Fruit fly (Drosophila melanogaster): ENCODE results near the gene ncd.

The ncd gene

dm6 chr3R:29772795-29773331, 34.1 kb downstream of the ncd start (continued):
- TF ChIP-seq Sox102F (GFP tag; optimal IDR thresholded peaks at IDR 0.05) = no peak
- peak; percentile 92 for TF ChIP-seq Med (GFP tag)
- no peak for TF ChIP-seq jing (GFP tag; optimal IDR thresholded peaks at IDR 0.05)
- peak; percentile 71 for TF ChIP-seq YL-1 (GFP tag; optimal IDR thresholded peaks at IDR 0.05)
- TF ChIP-seq CG15479 (GFP tag; optimal IDR thresholded peaks at IDR 0.05) = no peak
- TF ChIP-seq Spps (tag; optimal IDR thresholded peaks at IDR 0.05) = no peak
- peak; percentile 41; the same call in 1 of the 2 replicates for TF ChIP-seq CG17328 (GFP tag; IDR thresholded peaks at IDR 0.05)
- TF ChIP-seq Rx (GFP tag; IDR thresholded peaks at IDR 0.05) = 0 out of 2 replicates have a peak, but pooled peaks have one; percentile 9
- peak; percentile 57 for TF ChIP-seq CG42726 (GFP tag; IDR thresholded peaks at IDR 0.05; ENCODE audit: partially characterized antibody)
- peak; percentile 79 for TF ChIP-seq klu (GFP tag; IDR thresholded peaks at IDR 0.05)
- TF ChIP-seq CG12659 (GFP tag; optimal IDR thresholded peaks at IDR 0.05) = peak; percentile 17
- TF ChIP-seq Hr51 (GFP tag; optimal IDR thresholded peaks at IDR 0.05) = peak in 1 of 2 experiments; percentile 11
- TF ChIP-seq ken (GFP tag; IDR thresholded peaks at IDR 0.05) = no peak
- TF ChIP-seq so (GFP tag; IDR thresholded peaks at IDR 0.05) = peak; percentile 65; the same call in 2 of the 3 replicates
- TF ChIP-seq CG10267 (tag; optimal IDR thresholded peaks at IDR 0.05) = no peak
- TF ChIP-seq sob (GFP tag; IDR thresholded peaks at IDR 0.05) = peak; percentile 60; the same call in 1 of the 2 replicates
- no peak for TF ChIP-seq CG8290 (GFP tag; optimal IDR thresholded peaks at IDR 0.05)
- peak in 1 of 2 experiments; percentile 80 for TF ChIP-seq CG8290 (tag; optimal IDR thresholded peaks at IDR 0.05)
- TF ChIP-seq bsh (GFP tag; optimal IDR thresholded peaks at IDR 0.05) = peak in 1 of 2 experiments; percentile 40
- TF ChIP-seq Neu2 (GFP tag; optimal IDR thresholded peaks at IDR 0.05; ENCODE audit: borderline replicate concordance) = no peak
- TF ChIP-seq az2 (GFP tag; optimal IDR thresholded peaks at IDR 0.05) = no peak
- TF ChIP-seq BtbVII (GFP tag; optimal IDR thresholded peaks at IDR 0.05) = peak; percentile 62
- peak; percentile 55; the same call in 1 of the 3 replicates for TF ChIP-seq Dbx (GFP tag; IDR thresholded peaks at IDR 0.05)
- TF ChIP-seq Adf1 (GFP tag; IDR thresholded peaks at IDR 0.05) = peak; percentile 89
- no peak for TF ChIP-seq ttk (GFP tag; IDR thresholded peaks at IDR 0.05)
- peak; percentile 5 for TF ChIP-seq stwl (tag; optimal IDR thresholded peaks at IDR 0.05)
- TF ChIP-seq HHEX (GFP tag; optimal IDR thresholded peaks at IDR 0.05) = peak; percentile 57
- no peak for TF ChIP-seq trem (tag; optimal IDR thresholded peaks at IDR 0.05)
- no peak for TF ChIP-seq bab2 (GFP tag; optimal IDR thresholded peaks at IDR 0.05)
- 0 out of 2 replicates have a peak, but pooled peaks have one; percentile 19 for TF ChIP-seq al (GFP tag; IDR thresholded peaks at IDR 0.05)
- no peak for TF ChIP-seq CG17802 (tag; optimal IDR thresholded peaks at IDR 0.05)
- TF ChIP-seq hbn (GFP tag; IDR thresholded peaks at IDR 0.05; ENCODE audit: partially characterized antibody) = peak; percentile 51
- TF ChIP-seq CG1832 (GFP tag; optimal IDR thresholded peaks at IDR 0.05) = peak; percentile 99
- no peak for TF ChIP-seq zfh2 (GFP tag; optimal IDR thresholded peaks at IDR 0.05)
- TF ChIP-seq Kr (GFP tag; optimal IDR thresholded peaks at IDR 0.05) = no peak
- no peak for TF ChIP-seq zf30C (GFP tag; optimal IDR thresholded peaks at IDR 0.05)
- no peak; the same call in 2 of the 3 replicates for TF ChIP-seq Opbp (GFP tag; IDR thresholded peaks at IDR 0.05; ENCODE audit: partially characterized antibody)
- peak; percentile 27 for TF ChIP-seq CG13296 (GFP tag; optimal IDR thresholded peaks at IDR 0.05)
- TF ChIP-seq nau (GFP tag; optimal IDR thresholded peaks at IDR 0.05) = peak; percentile 35
- peak; percentile 30 for TF ChIP-seq ERR (GFP tag; optimal IDR thresholded peaks at IDR 0.05)
- peak; percentile 42 for TF ChIP-seq mirr (GFP tag; optimal IDR thresholded peaks at IDR 0.05)
- TF ChIP-seq kah (GFP tag; optimal IDR thresholded peaks at IDR 0.05) = peak; percentile 52
- TF ChIP-seq Hey (tag; optimal IDR thresholded peaks at IDR 0.05) = peak; percentile 51
- no peak for TF ChIP-seq Vsx1 (GFP tag; optimal IDR thresholded peaks at IDR 0.05)
- no peak for TF ChIP-seq Elba2 (GFP tag; optimal IDR thresholded peaks at IDR 0.05)
- 0 out of 3 replicates have a peak, but pooled peaks have one; percentile 25 for TF ChIP-seq CG7963 (GFP tag; IDR thresholded peaks at IDR 0.05; ENCODE audit: partially characterized antibody)
- peak; percentile 83 for TF ChIP-seq CG34422 (GFP tag; IDR thresholded peaks at IDR 0.05)
- TF ChIP-seq Nf-YB (GFP tag; optimal IDR thresholded peaks at IDR 0.05) = peak; percentile 44
- TF ChIP-seq ranshi (GFP tag; IDR thresholded peaks at IDR 0.05) = no peak

All from whole organism, embryonic.